Fruit fly (Drosophila melanogaster) whole organism, embryonic: ENCODE results near the gene Cchl.

Experiments used
- Aef1 ChIP-seq: fragments of 200-800 bp; sonication (Bioruptor generic); IDR thresholded peaks from 3 replicates; pipeline ENCODE4 v1.3.6; 2022; ENCODE audit warnings: missing biosample characterization, missing genetic modification characterization
- CG13775 ChIP-seq: fragments of 200-800 bp; sonication (Bioruptor generic); optimal IDR thresholded peaks from 3 replicates; lab custom pipeline; 2017; ENCODE audit warnings: missing biosample characterization, mild to moderate bottlenecking, missing genetic modification characterization
- CG6689 ChIP-seq: fragments of 200-800 bp; sonication (Bioruptor generic); IDR thresholded peaks from 2 replicates; pipeline ENCODE4 v1.3.6; 2022; ENCODE audit warnings: missing biosample characterization, missing genetic modification characterization
- CTCF ChIP-seq: fragments of 200-800 bp; sonication (Bioruptor generic); optimal IDR thresholded peaks from 2 replicates; lab custom pipeline; 2017; ENCODE audit warnings: missing biosample characterization, mild to moderate bottlenecking, missing genetic modification characterization, moderate library complexity
- Doc2 ChIP-seq: fragments of 200-800 bp; sonication (Bioruptor generic); IDR thresholded peaks from 2 replicates; pipeline ENCODE4 v1.3.6; 2022; ENCODE audit warnings: missing biosample characterization, missing genetic modification characterization
- Six4 ChIP-seq: fragments of 200-800 bp; sonication (Bioruptor generic); optimal IDR thresholded peaks from 2 replicates; lab custom pipeline; 2016; ENCODE audit warnings: missing biosample characterization, missing genetic modification characterization
- Trl ChIP-seq, 3 experiments: fragments of >200 bp in 2 of 3; fragments of 200-800 bp in 1 of 3; sonication (Bioruptor generic) in 1 of 3; optimal IDR thresholded peaks; 2 replicates in 1 of 3; 3 replicates in 2 of 3; lab custom pipeline; 2016 to 2017; ENCODE audit warnings: missing biosample characterization in 1 of 3, missing genetic modification characterization in 1 of 3
- dati ChIP-seq: fragments of 200-800 bp; sonication (Bioruptor generic); IDR thresholded peaks from 2 replicates; pipeline ENCODE4 v1.3.6; 2022; ENCODE audit warnings: missing biosample characterization, missing genetic modification characterization
- dimm ChIP-seq: fragments of 200-800 bp; sonication (Bioruptor generic); IDR thresholded peaks from 2 replicates; pipeline ENCODE4 v1.3.6; 2022; ENCODE audit warnings: missing biosample characterization, missing genetic modification characterization
- hkb ChIP-seq, 2 experiments: fragments of 200-800 bp in 1 of 2; fragments of >200 bp in 1 of 2; sonication (Bioruptor generic) in 1 of 2; IDR thresholded peaks in 1 of 2; optimal IDR thresholded peaks in 1 of 2; 2 replicates each; pipeline versions ENCODE4 v1.3.6 to Lab custom; 2017 to 2022; ENCODE audit warnings: missing biosample characterization in 1 of 2, missing genetic modification characterization in 1 of 2
- vfl ChIP-seq: fragments of 200-800 bp; sonication (Bioruptor generic); optimal IDR thresholded peaks from 2 replicates; lab custom pipeline; 2016; ENCODE audit warnings: missing biosample characterization, missing genetic modification characterization

- no peak for TF ChIP-seq Doc2
- TF ChIP-seq CG13775: no peak
- no peak for TF ChIP-seq hkb (optimal IDR thresholded peaks at IDR 0.05; lab: Kevin White, UChicago)
- TF ChIP-seq hkb (GFP tag; IDR thresholded peaks at IDR 0.05; lab: Robert Waterston, UW): no peak
- TF ChIP-seq dimm (GFP tag; lab: Robert Waterston, UW): no peak
- no peak for TF ChIP-seq CG6689 (GFP tag; lab: Robert Waterston, UW)
- TF ChIP-seq CTCF (GFP tag; lab: Kevin White, UChicago): no peak
- TF ChIP-seq Six4 (GFP tag; lab: Kevin White, UChicago): no peak
- no peak for TF ChIP-seq dati (GFP tag; lab: Robert Waterston, UW)
- TF ChIP-seq vfl (GFP tag; lab: Kevin White, UChicago): no peak
- TF ChIP-seq Trl (optimal IDR thresholded peaks at IDR 0.05; lab: Kevin White, UChicago): no peak
- no peak for TF ChIP-seq Trl (GFP tag; optimal IDR thresholded peaks at IDR 0.05; lab: Kevin White, UChicago)
- TF ChIP-seq Aef1: no peak
Observed at dm6 chr3R:21991603-21992002, 35.7 kb downstream of the Cchl start.
